ENCODE assay signal across 1 fruit fly cellular context in the genomic region with DNA sequence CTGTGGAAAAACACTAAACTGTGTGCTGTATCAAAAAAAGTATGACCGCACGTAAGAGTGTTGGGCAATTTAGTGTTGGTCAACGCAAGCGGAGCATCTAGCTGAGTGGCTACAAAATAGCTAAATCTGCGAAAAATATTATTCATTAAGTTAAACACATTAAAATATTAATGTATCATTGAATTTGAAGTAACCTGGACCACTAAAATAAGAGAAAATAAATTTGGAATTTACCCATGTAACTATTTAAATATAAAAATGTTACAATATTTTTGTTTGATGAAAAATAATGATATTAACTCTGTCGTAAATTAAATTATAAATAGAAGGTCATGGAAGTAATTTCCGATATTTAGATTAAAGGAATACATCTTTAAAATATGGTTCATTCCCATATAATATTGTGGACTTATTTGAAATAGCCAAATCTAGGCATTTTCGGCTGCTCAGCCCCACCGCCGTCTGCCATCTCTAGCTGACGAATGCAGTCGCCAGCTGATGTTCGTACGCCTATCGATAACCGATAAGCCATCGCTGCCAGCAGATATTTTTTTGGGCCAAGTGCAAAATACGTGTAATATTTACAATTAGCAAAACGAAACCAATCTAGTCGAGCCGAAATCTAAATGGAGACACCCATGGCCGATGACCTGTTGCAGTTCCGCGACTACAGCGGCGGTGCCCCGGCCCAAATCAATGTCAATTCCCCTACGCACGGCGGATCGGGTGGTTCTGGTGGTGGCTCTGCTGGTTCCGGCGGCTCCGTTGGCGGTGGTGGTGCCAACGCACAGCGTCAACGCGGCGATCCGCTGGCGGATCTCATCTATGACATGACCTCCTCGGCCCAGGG.
A peak's percentile ranks its signal among the peaks of the same experiment; 100 is the strongest.
TF ChIP-seq lines count a peak whose summit lies in the region.

A gene (minus strand): TSS at position 46 of the 850 bp plus-strand sequence.
A gene (plus strand): TSS at position 377 of the 850 bp plus-strand sequence.

TF ChIP-seq in whole organism, embryonic, 481 proteins besides CTCF, POLR2A, EP300 and RAD21 (continued from another document and continues in another):
- TF ChIP-seq hkb (optimal IDR thresholded peaks at IDR 0.05; lab: Kevin White, UChicago) (no peak), hkb (GFP tag; IDR thresholded peaks at IDR 0.05; lab: Robert Waterston, UW) (no peak), Hr3 (GFP tag; optimal IDR thresholded peaks at IDR 0.05; lab: Kevin White, UChicago) (peak; percentile 58), CG2202 (tag; optimal IDR thresholded peaks at IDR 0.05; lab: Kevin White, UChicago) (no peak), CG8359 (GFP tag; optimal IDR thresholded peaks at IDR 0.05; lab: Kevin White, UChicago; ENCODE audit: borderline replicate concordance) (no peak), CG8388 (GFP tag; optimal IDR thresholded peaks at IDR 0.05; lab: Kevin White, UChicago) (peak; percentile 9), CG42726 (GFP tag; IDR thresholded peaks at IDR 0.05; lab: Robert Waterston, UW; ENCODE audit: partially characterized antibody) (no peak), pros (GFP tag; optimal IDR thresholded peaks at IDR 0.05; lab: Kevin White, UChicago) (no peak), CG2712 (tag; optimal IDR thresholded peaks at IDR 0.05; lab: Kevin White, UChicago) (peak; percentile 57), lmd (GFP tag; IDR thresholded peaks at IDR 0.05; lab: Robert Waterston, UW) (peak; percentile 36; the same call in 1 of the 2 replicates), Xbp1 (GFP tag; optimal IDR thresholded peaks at IDR 0.05; lab: Kevin White, UChicago) (peak; percentile 57), CG2116 (GFP tag; optimal IDR thresholded peaks at IDR 0.05; lab: Kevin White, UChicago) (peak; percentile 44), CG8924 (tag; optimal IDR thresholded peaks at IDR 0.05; lab: Kevin White, UChicago) (peak; percentile 41), Myb (GFP tag; optimal IDR thresholded peaks at IDR 0.05; lab: Kevin White, UChicago) (peak; percentile 10), CG31365 (tag; optimal IDR thresholded peaks at IDR 0.05; lab: Kevin White, UChicago) (no peak), fd64A (GFP tag; optimal IDR thresholded peaks at IDR 0.05; lab: Kevin White, UChicago) (no peak), CG16815 (GFP tag; optimal IDR thresholded peaks at IDR 0.05; lab: Kevin White, UChicago) (peak; percentile 67), CG11093 (GFP tag; IDR thresholded peaks at IDR 0.05; lab: Robert Waterston, UW) (no peak), CG9876 (GFP tag; optimal IDR thresholded peaks at IDR 0.05; lab: Kevin White, UChicago) (no peak), bcd (GFP tag; optimal IDR thresholded peaks at IDR 0.05; lab: Kevin White, UChicago) (peak; percentile 55), CG3838 (GFP tag; optimal IDR thresholded peaks at IDR 0.05; lab: Kevin White, UChicago) (no peak), fd102C (GFP tag; optimal IDR thresholded peaks at IDR 0.05; lab: Kevin White, UChicago) (no peak), repo (GFP tag; optimal IDR thresholded peaks at IDR 0.05; lab: Kevin White, UChicago) (no peak), Dp (GFP tag; optimal IDR thresholded peaks at IDR 0.05; lab: Kevin White, UChicago) (no peak), trem (tag; optimal IDR thresholded peaks at IDR 0.05; lab: Kevin White, UChicago) (peak; percentile 13), CG7357 (GFP tag; IDR thresholded peaks at IDR 0.05; lab: Robert Waterston, UW) (no peak), z (GFP tag; IDR thresholded peaks at IDR 0.05; lab: Robert Waterston, UW) (no peak), CG30403 (GFP tag; optimal IDR thresholded peaks at IDR 0.05; lab: Kevin White, UChicago) (peak; percentile 79), CG17802 (tag; optimal IDR thresholded peaks at IDR 0.05; lab: Kevin White, UChicago) (no peak), shn (GFP tag; optimal IDR thresholded peaks at IDR 0.05; lab: Kevin White, UChicago) (no peak), gce (GFP tag; IDR thresholded peaks at IDR 0.05; lab: Robert Waterston, UW) (no peak), twi (tag; optimal IDR thresholded peaks at IDR 0.05; lab: Kevin White, UChicago) (peak; percentile 32), dpn (GFP tag; optimal IDR thresholded peaks at IDR 0.05; lab: Kevin White, UChicago) (peak; percentile 1 to 55), Sry-β (GFP tag; optimal IDR thresholded peaks at IDR 0.05; lab: Kevin White, UChicago) (peak; percentile 92), chinmo (GFP tag; IDR thresholded peaks at IDR 0.05; lab: Robert Waterston, UW; ENCODE audit: partially characterized antibody) (no peak), odd (GFP tag; optimal IDR thresholded peaks at IDR 0.05; lab: Kevin White, UChicago) (no peak), CG6683 (GFP tag; optimal IDR thresholded peaks at IDR 0.05; lab: Kevin White, UChicago) (no peak), Hr39 (optimal IDR thresholded peaks at IDR 0.05; lab: Kevin White, UChicago) (no peak), gt (GFP tag; IDR thresholded peaks at IDR 0.05; lab: Robert Waterston, UW) (no peak), Bdp1 (GFP tag; optimal IDR thresholded peaks at IDR 0.05; lab: Kevin White, UChicago) (no peak), Oaz (GFP tag; IDR thresholded peaks at IDR 0.05; lab: Robert Waterston, UW) (no peak), CG14710 (tag; optimal IDR thresholded peaks at IDR 0.05; lab: Kevin White, UChicago) (peak; percentile 67), ham (GFP tag; IDR thresholded peaks at IDR 0.05; lab: Robert Waterston, UW) (no peak), gfzf (GFP tag; optimal IDR thresholded peaks at IDR 0.05; lab: Kevin White, UChicago) (peak; percentile 44), br (optimal IDR thresholded peaks at IDR 0.05; lab: Kevin White, UChicago) (no peak), sd (tag; optimal IDR thresholded peaks at IDR 0.05; lab: Kevin White, UChicago) (no peak), CG13287 (GFP tag; IDR thresholded peaks at IDR 0.05; lab: Robert Waterston, UW; ENCODE audit: partially characterized antibody) (peak; percentile 29), ro (GFP tag; IDR thresholded peaks at IDR 0.05; lab: Robert Waterston, UW) (no peak), CG10565 (GFP tag; optimal IDR thresholded peaks at IDR 0.05; lab: Kevin White, UChicago) (no peak), CG10209 (GFP tag; optimal IDR thresholded peaks at IDR 0.05; lab: Kevin White, UChicago) (peak; percentile 56), CG7745 (tag; optimal IDR thresholded peaks at IDR 0.05; lab: Kevin White, UChicago) (no peak), CG2875 (GFP tag; optimal IDR thresholded peaks at IDR 0.05; lab: Kevin White, UChicago) (no peak), CG6791 (GFP tag; IDR thresholded peaks at IDR 0.05; lab: Robert Waterston, UW; ENCODE audit: partially characterized antibody) (no peak; the same call in 2 of the 3 replicates), ash1 (GFP tag; optimal IDR thresholded peaks at IDR 0.05; lab: Kevin White, UChicago) (no peak), gcm2 (GFP tag; optimal IDR thresholded peaks at IDR 0.05; lab: Kevin White, UChicago) (no peak), GATAe (GFP tag; conservative IDR thresholded peaks at IDR 0.05; lab: Robert Waterston, UW) (no peak), CG16779 (GFP tag; IDR thresholded peaks at IDR 0.05; lab: Robert Waterston, UW) (no peak), dm (GFP tag; optimal IDR thresholded peaks at IDR 0.05; lab: Kevin White, UChicago) (no peak), nerfin-2 (GFP tag; IDR thresholded peaks at IDR 0.05; lab: Robert Waterston, UW; ENCODE audit: partially characterized antibody) (0 out of 2 replicates have a peak, but pooled peaks have one; percentile 27), run (tag; optimal IDR thresholded peaks at IDR 0.05; lab: Kevin White, UChicago) (no peak), CG8478 (optimal IDR thresholded peaks at IDR 0.05; lab: Kevin White, UChicago) (no peak), pita (GFP tag; optimal IDR thresholded peaks at IDR 0.05; lab: Kevin White, UChicago) (no peak), CG7271 (tag; optimal IDR thresholded peaks at IDR 0.05; lab: Kevin White, UChicago) (no peak), Aef1 (GFP tag; IDR thresholded peaks at IDR 0.05; lab: Robert Waterston, UW) (peak; percentile 25; the same call in 2 of the 3 replicates), fd3F (GFP tag; optimal IDR thresholded peaks at IDR 0.05; lab: Kevin White, UChicago) (peak; percentile 12), Dek (tag; optimal IDR thresholded peaks at IDR 0.05; lab: Kevin White, UChicago) (peak; percentile 55), CG13894 (tag; optimal IDR thresholded peaks at IDR 0.05; lab: Kevin White, UChicago) (no peak), Max (GFP tag; optimal IDR thresholded peaks at IDR 0.05; lab: Kevin White, UChicago) (peak; percentile 3), CG31441 (GFP tag; IDR thresholded peaks at IDR 0.05; lab: Robert Waterston, UW) (peak; percentile 56; the same call in 1 of the 2 replicates), CG15269 (tag; optimal IDR thresholded peaks at IDR 0.05; lab: Kevin White, UChicago) (peak; percentile 58), h (optimal IDR thresholded peaks at IDR 0.05; lab: Kevin White, UChicago) (no peak), CG34422 (GFP tag; IDR thresholded peaks at IDR 0.05; lab: Robert Waterston, UW) (no peak), Scr (GFP tag; IDR thresholded peaks at IDR 0.05; lab: Robert Waterston, UW; ENCODE audit: partially characterized antibody) (peak; percentile 44), aop (GFP tag; IDR thresholded peaks at IDR 0.05; lab: Robert Waterston, UW) (no peak), crp (GFP tag; optimal IDR thresholded peaks at IDR 0.05; lab: Kevin White, UChicago) (peak; percentile 30 to 85), CG8089 (GFP tag; optimal IDR thresholded peaks at IDR 0.05; lab: Kevin White, UChicago) (no peak), CG4854 (GFP tag; optimal IDR thresholded peaks at IDR 0.05; lab: Kevin White, UChicago) (no peak), CG7928 (GFP tag; optimal IDR thresholded peaks at IDR 0.05; lab: Kevin White, UChicago) (peak; percentile 27), Hsf (GFP tag; optimal IDR thresholded peaks at IDR 0.05; lab: Kevin White, UChicago) (peak; percentile 45), salm (tag; optimal IDR thresholded peaks at IDR 0.05; lab: Kevin White, UChicago) (no peak), CG43689 (GFP tag; IDR thresholded peaks at IDR 0.05; lab: Robert Waterston, UW) (no peak; the same call in 1 of the 2 replicates), prd (optimal IDR thresholded peaks at IDR 0.05; lab: Kevin White, UChicago) (no peak), prd (GFP tag; IDR thresholded peaks at IDR 0.05; lab: Robert Waterston, UW) (peak; percentile 50; the same call in 2 of the 3 replicates), CG3065 (GFP tag; optimal IDR thresholded peaks at IDR 0.05; lab: Kevin White, UChicago) (no peak), p53 (GFP tag; optimal IDR thresholded peaks at IDR 0.05; lab: Kevin White, UChicago) (no peak), nerfin-1 (tag; optimal IDR thresholded peaks at IDR 0.05; lab: Kevin White, UChicago) (peak; percentile 31), CG17612 (GFP tag; IDR thresholded peaks at IDR 0.05; lab: Robert Waterston, UW) (no peak), sc (optimal IDR thresholded peaks at IDR 0.05; lab: Kevin White, UChicago) (no peak), sc (GFP tag; optimal IDR thresholded peaks at IDR 0.05; lab: Kevin White, UChicago) (no peak), cwo (GFP tag; optimal IDR thresholded peaks at IDR 0.05; lab: Kevin White, UChicago) (no peak), HmgD (GFP tag; optimal IDR thresholded peaks at IDR 0.05; lab: Kevin White, UChicago) (no peak), CG30431 (GFP tag; optimal IDR thresholded peaks at IDR 0.05; lab: Kevin White, UChicago) (no peak), schlank (tag; optimal IDR thresholded peaks at IDR 0.05; lab: Kevin White, UChicago) (no peak), rib (GFP tag; IDR thresholded peaks at IDR 0.05; lab: Robert Waterston, UW) (no peak), CG18262 (tag; optimal IDR thresholded peaks at IDR 0.05; lab: Kevin White, UChicago) (peak; percentile 59), jumu (GFP tag; optimal IDR thresholded peaks at IDR 0.05; lab: Kevin White, UChicago) (no peak), CG12659 (GFP tag; optimal IDR thresholded peaks at IDR 0.05; lab: Kevin White, UChicago) (peak; percentile 72), CG10274 (GFP tag; optimal IDR thresholded peaks at IDR 0.05; lab: Kevin White, UChicago) (no peak), ase (GFP tag; IDR thresholded peaks at IDR 0.05; lab: Robert Waterston, UW) (no peak), yki (optimal IDR thresholded peaks at IDR 0.05; lab: Kevin White, UChicago) (no peak), CG12155 (GFP tag; optimal IDR thresholded peaks at IDR 0.05; lab: Kevin White, UChicago) (peak; percentile 32), sens (GFP tag; lab: Kevin White, UChicago) (peak; percentile 88), CG3726 (GFP tag; IDR thresholded peaks at IDR 0.05; lab: Robert Waterston, UW) (no peak), psq (GFP tag; optimal IDR thresholded peaks at IDR 0.05; lab: Kevin White, UChicago) (no peak), CG10321 (GFP tag; IDR thresholded peaks at IDR 0.05; lab: Robert Waterston, UW) (no peak), CG6689 (GFP tag; IDR thresholded peaks at IDR 0.05; lab: Robert Waterston, UW) (peak; percentile 46), CG2678 (tag; optimal IDR thresholded peaks at IDR 0.05; lab: Kevin White, UChicago) (peak; percentile 66), disco-r (GFP tag; optimal IDR thresholded peaks at IDR 0.05; lab: Kevin White, UChicago) (no peak), bigmax (GFP tag; optimal IDR thresholded peaks at IDR 0.05; lab: Kevin White, UChicago) (no peak), CG9215 (GFP tag; IDR thresholded peaks at IDR 0.05; lab: Robert Waterston, UW) (peak; percentile 58; the same call in 1 of the 2 replicates), H15 (GFP tag; IDR thresholded peaks at IDR 0.05; lab: Robert Waterston, UW) (peak; percentile 43; the same call in 1 of the 3 replicates), Mes4 (GFP tag; optimal IDR thresholded peaks at IDR 0.05; lab: Kevin White, UChicago) (no peak), D19A (tag; optimal IDR thresholded peaks at IDR 0.05; lab: Kevin White, UChicago) (peak; percentile 14), esg (GFP tag; conservative IDR thresholded peaks at IDR 0.05; lab: Robert Waterston, UW) (no peak), pfk (GFP tag; optimal IDR thresholded peaks at IDR 0.05; lab: Kevin White, UChicago) (no peak), CG8290 (GFP tag; optimal IDR thresholded peaks at IDR 0.05; lab: Kevin White, UChicago) (peak; percentile 25), CG8290 (tag; optimal IDR thresholded peaks at IDR 0.05; lab: Kevin White, UChicago) (peak; percentile 39 to 56), bsh (GFP tag; optimal IDR thresholded peaks at IDR 0.05; lab: Kevin White, UChicago) (peak in 1 of 2 experiments; percentile 16), fd96Cb (tag; optimal IDR thresholded peaks at IDR 0.05; lab: Kevin White, UChicago) (peak; percentile 28), TFAM (GFP tag; optimal IDR thresholded peaks at IDR 0.05; lab: Kevin White, UChicago) (no peak), CG8765 (GFP tag; IDR thresholded peaks at IDR 0.05; lab: Robert Waterston, UW) (no peak; the same call in 1 of the 2 replicates), CG11456 (GFP tag; IDR thresholded peaks at IDR 0.05; lab: Robert Waterston, UW) (peak; percentile 66; the same call in 2 of the 3 replicates), Jarid2 (GFP tag; optimal IDR thresholded peaks at IDR 0.05; lab: Kevin White, UChicago) (no peak)
